Worm (Caenorhabditis elegans) whole organism, L1 larva: ENCODE data around the gene tank-1.

Experiments
- ces-1 ChIP-seq: fragments of 150-350 bp; optimal IDR thresholded peaks from 2 replicates; lab custom pipeline; 2014; ENCODE audit warnings: missing biosample characterization, missing genetic modification reagents, missing genetic modification characterization
- egl-27 ChIP-seq, 2 experiments: fragments of 150-350 bp in 1 of 2; sonication (generic microtip); optimal IDR thresholded peaks; 3 replicates each; lab custom pipeline; 2017 to 2018; ENCODE audit warnings: missing biosample characterization in 2 of 2, missing genetic modification characterization in 2 of 2, missing genetic modification reagents in 2 of 2
- nhr-12 ChIP-seq: sonication (generic microtip); optimal IDR thresholded peaks from 2 replicates; lab custom pipeline; 2017; ENCODE audit warnings: missing biosample characterization, missing genetic modification characterization
- unc-62 ChIP-seq: fragments of 150-350 bp; optimal IDR thresholded peaks from 2 replicates; lab custom pipeline; 2014; ENCODE audit warnings: missing biosample characterization, missing genetic modification reagents, missing genetic modification characterization

- TF ChIP-seq egl-27 (tag; optimal IDR thresholded peaks at IDR 0.05; lab: Kevin White, UChicago) = no peak
- TF ChIP-seq nhr-12 = no peak
- no peak for TF ChIP-seq unc-62
- TF ChIP-seq ces-1 (GFP tag; lab: Kevin White, UChicago) = no peak
Observed at ce11 chrV:1227756-1228665, 57.5 kb downstream of the tank-1 start.
